Worm (Caenorhabditis elegans) whole organism, L4 larva: ENCODE results near the gene bre-3.

Experiments
- F49E8.2 ChIP-seq: sonication (generic microtip); optimal IDR thresholded peaks from 2 replicates; lab custom pipeline; 2016; ENCODE audit warnings: missing compliant biosample characterization, mild to moderate bottlenecking, missing genetic modification characterization, borderline replicate concordance
- ama-1 ChIP-seq: fragments of 150-350 bp; optimal IDR thresholded peaks from 2 replicates; lab custom pipeline; 2014; ENCODE audit warnings: inconsistent platforms, mixed read lengths
- dpl-1 ChIP-seq: fragments of 150-350 bp; optimal IDR thresholded peaks from 2 replicates; lab custom pipeline; 2014; ENCODE audit warnings: missing biosample characterization, missing genetic modification reagents, missing genetic modification characterization
- fkh-10 ChIP-seq: fragments of 150-350 bp; optimal IDR thresholded peaks from 2 replicates; lab custom pipeline; 2014; ENCODE audit warnings: missing biosample characterization, missing genetic modification reagents, missing genetic modification characterization
- jun-1 ChIP-seq: fragments of 150-350 bp; optimal IDR thresholded peaks from 2 replicates; lab custom pipeline; 2014; ENCODE audit warnings: missing biosample characterization, missing genetic modification reagents, missing genetic modification characterization
- mep-1 ChIP-seq: fragments of 150-350 bp; sonication (generic microtip); optimal IDR thresholded peaks from 3 replicates; lab custom pipeline; 2014; ENCODE audit warnings: missing biosample characterization, missing genetic modification characterization
- unc-39 ChIP-seq: sonication (generic microtip); optimal IDR thresholded peaks from 2 replicates; lab custom pipeline; 2017; ENCODE audit warnings: missing biosample characterization, missing genetic modification characterization
- zag-1 ChIP-seq: fragments of 150-350 bp; optimal IDR thresholded peaks from 2 replicates; lab custom pipeline; 2014; ENCODE audit warnings: missing biosample characterization, missing genetic modification characterization

- no peak for TF ChIP-seq unc-39 (tag; lab: Kevin White, UChicago)
- no peak for TF ChIP-seq fkh-10
- TF ChIP-seq ama-1 (lab: Kevin White, UChicago) = no peak
- TF ChIP-seq dpl-1 (GFP tag; lab: Kevin White, UChicago) = no peak
- TF ChIP-seq mep-1 (tag; lab: Kevin White, UChicago) = no peak
- TF ChIP-seq jun-1 = no peak
- no peak for TF ChIP-seq F49E8.2 (tag; lab: Kevin White, UChicago)
- TF ChIP-seq zag-1 (tag; lab: Kevin White, UChicago) = no peak
These were observed 40.0 kb upstream of the bre-3 start, which contains the start of gene trpp-3 for ce11 chrIII:9525252-9525651.
